Worm (Caenorhabditis elegans) whole organism, early embryonic: ENCODE data around the gene sem-5.

Source experiments
- ama-1 ChIP-seq: fragments of 150-350 bp; optimal IDR thresholded peaks from 2 replicates; lab custom pipeline; 2014
- ets-7 ChIP-seq: sonication (generic microtip); optimal IDR thresholded peaks from 2 replicates; lab custom pipeline; 2016; ENCODE audit warnings: missing genotype, missing genetic modification characterization, missing compliant biosample characterization
- hmg-4 ChIP-seq: fragments of 200-800 bp; sonication (Bioruptor generic); optimal IDR thresholded peaks from 2 replicates; lab custom pipeline; 2018; ENCODE audit warnings: mild to moderate bottlenecking, missing genetic modification characterization, missing compliant biosample characterization

DNA sequence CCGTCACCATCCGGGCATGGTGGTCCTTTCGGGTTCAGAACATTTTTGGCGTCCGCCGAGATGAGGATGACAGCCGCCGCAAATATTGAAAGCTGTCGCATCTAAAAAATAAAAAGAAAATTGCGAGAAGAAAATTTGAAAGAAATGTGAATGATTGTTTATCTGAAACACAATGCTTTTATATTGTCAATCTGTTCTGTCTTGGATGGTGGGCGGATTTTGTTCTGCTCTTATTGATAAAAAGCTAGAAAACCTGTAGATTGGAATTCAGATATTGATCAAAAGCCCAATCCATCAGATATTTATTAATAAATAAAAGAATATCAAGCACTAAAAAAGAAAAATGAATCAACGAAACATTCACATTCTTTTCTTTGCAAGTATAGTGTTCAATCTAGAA, 47.7 kb downstream of the sem-5 start, which contains the start of gene C39D10.7:
- TF ChIP-seq hmg-4 (GFP tag; lab: Kevin White, UChicago) (no peak), ama-1 (lab: Kevin White, UChicago) (no peak), ets-7 (tag; lab: Kevin White, UChicago) (no peak)
